Worm (Caenorhabditis elegans) whole organism, late embryonic: Measurements from ENCODE around the gene sra-36.

ENCODE experiments used
- K02D7.2 ChIP-seq: sonication (generic microtip); optimal IDR thresholded peaks from 2 replicates; lab custom pipeline; 2017; ENCODE audit warnings: mild to moderate bottlenecking, missing genetic modification characterization, missing compliant biosample characterization
- ama-1 ChIP-seq: fragments of 150-350 bp; optimal IDR thresholded peaks from 2 replicates; lab custom pipeline; 2014
- ceh-22 ChIP-seq: sonication (generic microtip); optimal IDR thresholded peaks from 2 replicates; lab custom pipeline; 2017; ENCODE audit warnings: missing biosample characterization, missing genetic modification characterization
- fkh-10 ChIP-seq: fragments of 150-350 bp; optimal IDR thresholded peaks from 2 replicates; lab custom pipeline; 2014; ENCODE audit warnings: missing biosample characterization, missing genetic modification reagents, missing genetic modification characterization
- gmeb-2 ChIP-seq: sonication (generic microtip); optimal IDR thresholded peaks from 2 replicates; lab custom pipeline; 2016; ENCODE audit warnings: missing genetic modification characterization, inconsistent platforms, missing compliant biosample characterization
- hlh-13 ChIP-seq: fragments of 200-800 bp; sonication (Bioruptor generic); optimal IDR thresholded peaks from 2 replicates; lab custom pipeline; 2018; ENCODE audit warnings: mild to moderate bottlenecking, missing genetic modification characterization, missing compliant biosample characterization
- lim-6 ChIP-seq: sonication (generic microtip); optimal IDR thresholded peaks from 2 replicates; lab custom pipeline; 2016; ENCODE audit warnings: missing genetic modification characterization, missing compliant biosample characterization
- madf-2 ChIP-seq: sonication (generic microtip); optimal IDR thresholded peaks from 2 replicates; lab custom pipeline; 2017; ENCODE audit warnings: missing genetic modification characterization, missing compliant biosample characterization
- nhr-11 ChIP-seq: fragments of 150-350 bp; optimal IDR thresholded peaks from 2 replicates; lab custom pipeline; 2014; ENCODE audit warnings: missing biosample characterization, missing genetic modification characterization
- nhr-232 ChIP-seq: sonication (generic microtip); optimal IDR thresholded peaks from 2 replicates; lab custom pipeline; 2016; ENCODE audit warnings: missing genetic modification characterization, missing compliant biosample characterization
- pax-1 ChIP-seq: fragments of 150-350 bp; optimal IDR thresholded peaks from 2 replicates; lab custom pipeline; 2014; ENCODE audit warnings: missing biosample characterization, missing genetic modification characterization
- pha-4 ChIP-seq: fragments of 150-350 bp; optimal IDR thresholded peaks from 2 replicates; lab custom pipeline; 2018; ENCODE audit warnings: missing biosample characterization, missing genetic modification reagents, missing genetic modification characterization
- ref-2 ChIP-seq: sonication (generic microtip); optimal IDR thresholded peaks from 2 replicates; lab custom pipeline; 2016; ENCODE audit warnings: missing genetic modification characterization, missing compliant biosample characterization
- syd-9 ChIP-seq: sonication (generic microtip); optimal IDR thresholded peaks from 2 replicates; lab custom pipeline; 2016; ENCODE audit warnings: mild to moderate bottlenecking, missing genetic modification characterization, moderate library complexity, missing compliant biosample characterization

DNA sequence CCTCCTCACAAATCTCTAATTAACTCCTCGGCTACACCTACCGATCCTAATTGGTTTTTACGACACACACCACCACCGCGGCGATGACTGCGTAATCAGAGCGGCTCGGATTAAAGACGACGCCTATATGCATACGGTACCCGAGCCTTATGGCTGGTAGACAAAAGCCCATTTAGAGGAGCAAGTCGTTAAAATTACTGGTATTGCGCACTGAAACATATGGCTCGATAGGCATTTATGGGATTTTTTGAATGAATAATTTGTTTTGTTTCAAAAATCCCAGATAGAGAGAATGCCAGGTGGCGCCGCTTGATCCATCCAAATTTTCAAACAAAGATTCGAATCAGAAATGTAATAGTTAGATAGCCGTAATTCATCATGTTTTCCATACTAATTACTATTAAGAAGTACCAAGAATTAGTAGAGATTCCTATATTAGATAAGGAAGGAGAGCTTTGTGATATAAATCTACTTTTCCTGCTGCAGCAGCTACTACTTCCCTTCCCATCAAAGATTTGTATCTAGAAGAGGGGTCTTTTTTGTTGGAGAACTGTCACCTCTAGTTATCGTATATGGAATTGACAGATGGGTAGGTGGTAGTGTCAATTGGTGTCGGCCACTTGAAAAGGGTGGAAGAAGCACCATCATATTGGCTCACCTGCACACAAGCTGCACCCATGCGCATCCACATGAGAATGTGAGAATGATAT, 42.8 kb upstream of the sra-36 start:
- TF ChIP-seq syd-9, result no peak
- TF ChIP-seq gmeb-2 (tag; lab: Kevin White, UChicago), result no peak
- TF ChIP-seq pax-1 (tag; lab: Kevin White, UChicago), result no peak
- no peak for TF ChIP-seq nhr-232 (tag; lab: Kevin White, UChicago)
- no peak for TF ChIP-seq ref-2 (tag; lab: Kevin White, UChicago)
- peak; percentile 16 for TF ChIP-seq ama-1
- no peak for TF ChIP-seq K02D7.2 (tag; lab: Kevin White, UChicago)
- no peak for TF ChIP-seq nhr-11
- TF ChIP-seq ceh-22 (tag; lab: Kevin White, UChicago), result no peak
- TF ChIP-seq madf-2 (tag; lab: Kevin White, UChicago), result no peak
- no peak for TF ChIP-seq hlh-13 (GFP tag; lab: Kevin White, UChicago)
- no peak for TF ChIP-seq fkh-10 (GFP tag; lab: Kevin White, UChicago)
- TF ChIP-seq lim-6 (tag; lab: Kevin White, UChicago), result no peak
- TF ChIP-seq pha-4 (tag; lab: Kevin White, UChicago), result no peak
